Fruit fly (Drosophila melanogaster): ENCODE results near the gene CG15142.

Gene CG15142

DNA sequence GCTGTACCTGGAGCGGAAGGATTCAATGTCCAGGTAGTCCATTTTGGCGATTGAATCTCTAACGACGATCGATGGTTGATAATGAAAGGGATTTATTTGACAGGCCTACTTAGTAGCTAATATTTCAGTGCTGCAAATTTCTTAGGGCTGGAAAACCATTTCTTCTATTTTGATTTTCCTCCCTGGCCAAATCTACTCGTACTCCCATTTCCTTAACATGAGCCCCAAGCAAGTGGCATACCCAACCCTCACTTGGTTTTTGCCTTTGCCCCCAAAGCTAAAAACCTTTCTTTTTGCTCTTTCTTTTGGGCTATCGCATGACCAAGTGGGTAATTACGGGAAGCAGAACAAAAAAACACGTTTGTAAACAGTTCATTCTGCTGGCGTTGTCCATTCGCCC, at the start of gene CG15142:
Gene CG15142 (minus strand): TSS at position 101 of the 400 bp plus-strand sequence.
- TF ChIP-seq Hr96 (GFP tag; optimal IDR thresholded peaks at IDR 0.05) (no peak), bab1 (GFP tag; optimal IDR thresholded peaks at IDR 0.05) (no peak), tj (GFP tag; optimal IDR thresholded peaks at IDR 0.05) (no peak), pad (GFP tag; optimal IDR thresholded peaks at IDR 0.05) (no peak), ovo (GFP tag; optimal IDR thresholded peaks at IDR 0.05) (no peak), CG33017 (tag; optimal IDR thresholded peaks at IDR 0.05) (no peak), CG14711 (tag; optimal IDR thresholded peaks at IDR 0.05) (no peak), CG5204 (GFP tag; optimal IDR thresholded peaks at IDR 0.05) (no peak), toe (GFP tag; optimal IDR thresholded peaks at IDR 0.05) (no peak), Clk (GFP tag; optimal IDR thresholded peaks at IDR 0.05) (no peak), CG7045 (GFP tag; optimal IDR thresholded peaks at IDR 0.05) (no peak), CG12768 (GFP tag; optimal IDR thresholded peaks at IDR 0.05) (no peak), Crg-1 (GFP tag; optimal IDR thresholded peaks at IDR 0.05) (no peak), CG11617 (GFP tag; optimal IDR thresholded peaks at IDR 0.05) (no peak), CG1620 (GFP tag; optimal IDR thresholded peaks at IDR 0.05) (no peak), cic (GFP tag; optimal IDR thresholded peaks at IDR 0.05) (no peak), kay (GFP tag; ENCODE audit: borderline replicate concordance) (no peak), Mnt (GFP tag; optimal IDR thresholded peaks at IDR 0.05) (no peak)

DNA sequence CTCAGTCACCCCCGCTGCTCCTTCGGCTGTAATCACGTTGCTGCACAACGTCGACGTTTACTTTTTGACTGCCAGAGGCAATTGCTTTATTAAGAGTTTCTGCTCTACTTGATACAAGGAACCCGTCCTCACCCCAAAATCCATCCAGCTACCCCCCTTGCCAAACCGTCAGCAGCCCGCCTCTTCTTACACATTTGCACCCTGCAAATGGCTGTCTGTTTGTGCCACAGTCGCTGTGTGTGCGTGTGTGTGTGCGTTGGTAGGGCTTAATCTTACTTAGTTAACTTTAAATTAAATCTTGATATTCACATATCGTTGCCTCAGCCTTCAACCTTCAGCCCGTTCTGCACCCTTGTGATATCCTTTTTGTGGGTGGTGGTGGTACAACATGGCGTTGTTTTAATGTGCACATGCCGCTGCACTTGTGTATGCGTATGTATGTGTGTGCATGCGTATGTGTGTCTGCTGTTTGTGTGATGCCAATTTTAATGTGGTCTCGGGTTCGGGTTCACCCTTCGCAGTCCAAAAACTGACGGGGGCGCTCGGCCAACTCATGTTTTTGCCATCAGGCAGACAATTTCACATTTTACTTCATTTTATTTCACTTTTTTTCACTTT, 44.1 kb upstream of the CG15142 start:
- TF ChIP-seq Hr96 (GFP tag; optimal IDR thresholded peaks at IDR 0.05) = no peak
- TF ChIP-seq CG5204 (GFP tag; optimal IDR thresholded peaks at IDR 0.05) = no peak
- TF ChIP-seq cic (GFP tag; optimal IDR thresholded peaks at IDR 0.05) = no peak
- no peak for TF ChIP-seq pad (GFP tag; optimal IDR thresholded peaks at IDR 0.05)
- no peak for TF ChIP-seq Mnt (GFP tag; optimal IDR thresholded peaks at IDR 0.05)
- no peak for TF ChIP-seq CG14711 (tag; optimal IDR thresholded peaks at IDR 0.05)
- no peak for TF ChIP-seq CG12768 (GFP tag; optimal IDR thresholded peaks at IDR 0.05)
- TF ChIP-seq CG11617 (GFP tag; optimal IDR thresholded peaks at IDR 0.05) = no peak
- TF ChIP-seq CG33017 (tag; optimal IDR thresholded peaks at IDR 0.05) = no peak
- no peak for TF ChIP-seq toe (GFP tag; optimal IDR thresholded peaks at IDR 0.05)
- no peak for TF ChIP-seq ovo (GFP tag; optimal IDR thresholded peaks at IDR 0.05)
- no peak for TF ChIP-seq bab1 (GFP tag; optimal IDR thresholded peaks at IDR 0.05)
- TF ChIP-seq kay (GFP tag; ENCODE audit: borderline replicate concordance) = no peak
- TF ChIP-seq CG7045 (GFP tag; optimal IDR thresholded peaks at IDR 0.05) = no peak
- TF ChIP-seq CG1620 (GFP tag; optimal IDR thresholded peaks at IDR 0.05) = no peak

dm6 chr2L:17541106-17541505, 42.5 kb upstream of the CG15142 start:
- no peak for TF ChIP-seq Crg-1 (GFP tag; optimal IDR thresholded peaks at IDR 0.05)
- no peak for TF ChIP-seq cic (GFP tag; optimal IDR thresholded peaks at IDR 0.05)

DNA sequence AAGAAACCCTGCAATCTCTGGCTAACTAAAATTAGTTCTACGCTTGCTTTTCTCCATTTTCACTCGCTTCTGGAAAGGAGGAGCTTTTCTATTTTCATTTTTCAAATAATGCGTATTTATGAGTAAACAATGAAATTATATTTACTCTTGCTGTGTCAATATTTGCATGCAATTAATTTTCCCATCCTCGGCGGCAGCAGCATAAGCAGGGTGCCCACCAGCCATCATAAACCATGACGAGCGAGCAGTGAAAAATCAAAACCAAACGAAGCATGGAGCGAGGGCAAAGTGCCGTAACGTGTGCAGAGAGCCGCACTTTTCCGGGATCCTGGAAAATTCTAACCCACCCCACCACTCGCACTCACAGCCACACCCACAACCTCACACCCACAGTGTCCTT, 35.2 kb upstream of the CG15142 start:
- TF ChIP-seq CG7045 (GFP tag; optimal IDR thresholded peaks at IDR 0.05) (no peak), ovo (GFP tag; optimal IDR thresholded peaks at IDR 0.05) (no peak), CG33017 (tag; optimal IDR thresholded peaks at IDR 0.05) (no peak), Mnt (GFP tag; optimal IDR thresholded peaks at IDR 0.05) (no peak), CG14711 (tag; optimal IDR thresholded peaks at IDR 0.05) (no peak), CG5204 (GFP tag; optimal IDR thresholded peaks at IDR 0.05) (no peak), tj (GFP tag; optimal IDR thresholded peaks at IDR 0.05) (no peak)

- no peak for TF ChIP-seq Clk (GFP tag; optimal IDR thresholded peaks at IDR 0.05)
Measured at dm6 chr2L:17532134-17532533, 33.5 kb upstream of the CG15142 start, which contains the start of gene CG15145. Gene CG15145 (minus strand): TSS chr2L:17532234.

- TF ChIP-seq cic (GFP tag; optimal IDR thresholded peaks at IDR 0.05) (no peak), toe (GFP tag; optimal IDR thresholded peaks at IDR 0.05) (no peak), Mnt (GFP tag; optimal IDR thresholded peaks at IDR 0.05) (no peak), Crg-1 (GFP tag; optimal IDR thresholded peaks at IDR 0.05) (no peak), CG11617 (GFP tag; optimal IDR thresholded peaks at IDR 0.05) (no peak), CG14711 (tag; optimal IDR thresholded peaks at IDR 0.05) (no peak), CG7045 (GFP tag; optimal IDR thresholded peaks at IDR 0.05) (no peak), CG12768 (GFP tag; optimal IDR thresholded peaks at IDR 0.05) (no peak), kay (GFP tag; ENCODE audit: borderline replicate concordance) (no peak), Clk (GFP tag; optimal IDR thresholded peaks at IDR 0.05) (no peak), CG33017 (tag; optimal IDR thresholded peaks at IDR 0.05) (no peak), cnc (optimal IDR thresholded peaks at IDR 0.05) (no peak), CG7101 (tag; optimal IDR thresholded peaks at IDR 0.05) (no peak), pad (GFP tag; optimal IDR thresholded peaks at IDR 0.05) (no peak)
Measured at dm6 chr2L:17529022-17529421, 30.4 kb upstream of the CG15142 start, which contains the start of gene CG15144. Gene CG15144 (minus strand): TSS chr2L:17529122.

DNA sequence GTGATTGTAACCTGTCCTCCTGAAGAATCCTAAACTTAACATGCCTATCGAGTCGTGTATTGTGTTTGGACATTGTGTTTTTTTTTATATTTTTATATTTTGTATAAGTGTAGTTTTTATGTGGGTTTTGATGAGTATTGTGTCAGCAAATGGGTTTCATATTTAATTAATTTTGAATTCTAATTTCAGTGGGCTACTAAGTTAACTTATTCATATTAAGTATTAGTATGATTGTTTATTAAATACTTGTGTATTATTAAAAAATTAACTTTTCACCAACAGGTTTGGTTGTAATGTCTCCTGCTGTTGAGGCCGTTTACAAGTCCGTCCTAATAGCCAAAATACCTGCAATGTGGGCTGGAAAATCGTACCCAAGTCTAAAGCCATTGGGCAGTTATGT, 25.8 kb upstream of the CG15142 start, which contains the start of gene CG15143:
Gene CG15143 (minus strand): TSS at position 101 of the 400 bp plus-strand sequence.
- no peak for TF ChIP-seq CG33017 (tag; optimal IDR thresholded peaks at IDR 0.05)

All from whole organism, adult.